Fruit fly (Drosophila melanogaster): ENCODE results near the gene CG9626.

CG9626 gene

DNA sequence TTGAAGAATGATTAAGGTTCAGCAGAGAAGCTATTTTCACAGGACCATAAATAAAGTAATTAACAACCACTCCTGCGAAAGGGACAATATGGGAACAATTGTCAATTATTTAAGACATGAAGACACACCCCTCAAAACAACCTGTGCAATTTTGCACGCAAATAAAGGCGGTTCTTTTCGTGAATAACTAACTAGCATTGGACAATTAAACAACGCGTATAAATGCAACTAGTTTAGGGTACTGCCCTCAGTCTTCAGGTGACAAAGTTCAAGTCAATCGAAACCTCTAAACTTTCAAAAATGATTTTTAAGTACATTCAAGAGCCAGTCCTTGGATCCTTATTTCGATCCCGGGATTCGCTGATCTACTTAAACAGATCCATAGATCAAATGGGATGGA lies 20.7 kb upstream of the CG9626 start, which contains the start of gene Or85a:
Or85a (plus strand) TSS at position 301 of the 400 bp plus-strand sequence.
- TF ChIP-seq rn (GFP tag; IDR thresholded peaks at IDR 0.05), result no peak
- no peak for TF ChIP-seq Pif1B (GFP tag; optimal IDR thresholded peaks at IDR 0.05)
- TF ChIP-seq fd96Ca (GFP tag; IDR thresholded peaks at IDR 0.05), result no peak
- no peak for TF ChIP-seq gl (tag; optimal IDR thresholded peaks at IDR 0.05)
- TF ChIP-seq CG14655 (GFP tag; optimal IDR thresholded peaks at IDR 0.05), result no peak
- no peak for TF ChIP-seq CG15710 (tag; optimal IDR thresholded peaks at IDR 0.05)
- TF ChIP-seq Ets98B (GFP tag; IDR thresholded peaks at IDR 0.05), result no peak
- TF ChIP-seq CG32121 (GFP tag; IDR thresholded peaks at IDR 0.05), result no peak
- no peak for TF ChIP-seq CG9948 (tag; optimal IDR thresholded peaks at IDR 0.05)
- TF ChIP-seq D1 (tag; optimal IDR thresholded peaks at IDR 0.05), result no peak
- TF ChIP-seq CG8159 (tag; optimal IDR thresholded peaks at IDR 0.05), result no peak
- no peak for TF ChIP-seq Snoo (tag; optimal IDR thresholded peaks at IDR 0.05)
- no peak for TF ChIP-seq CG10348 (GFP tag; IDR thresholded peaks at IDR 0.05)
- no peak for TF ChIP-seq EcR (GFP tag; optimal IDR thresholded peaks at IDR 0.05)
- no peak for TF ChIP-seq CG8301 (tag; optimal IDR thresholded peaks at IDR 0.05)
- no peak for TF ChIP-seq CG12605 (GFP tag; IDR thresholded peaks at IDR 0.05)
- no peak for TF ChIP-seq CG13204 (GFP tag; optimal IDR thresholded peaks at IDR 0.05)
- TF ChIP-seq CG4496 (GFP tag; IDR thresholded peaks at IDR 0.05), result no peak
- TF ChIP-seq CG17806 (tag; optimal IDR thresholded peaks at IDR 0.05), result no peak

DNA sequence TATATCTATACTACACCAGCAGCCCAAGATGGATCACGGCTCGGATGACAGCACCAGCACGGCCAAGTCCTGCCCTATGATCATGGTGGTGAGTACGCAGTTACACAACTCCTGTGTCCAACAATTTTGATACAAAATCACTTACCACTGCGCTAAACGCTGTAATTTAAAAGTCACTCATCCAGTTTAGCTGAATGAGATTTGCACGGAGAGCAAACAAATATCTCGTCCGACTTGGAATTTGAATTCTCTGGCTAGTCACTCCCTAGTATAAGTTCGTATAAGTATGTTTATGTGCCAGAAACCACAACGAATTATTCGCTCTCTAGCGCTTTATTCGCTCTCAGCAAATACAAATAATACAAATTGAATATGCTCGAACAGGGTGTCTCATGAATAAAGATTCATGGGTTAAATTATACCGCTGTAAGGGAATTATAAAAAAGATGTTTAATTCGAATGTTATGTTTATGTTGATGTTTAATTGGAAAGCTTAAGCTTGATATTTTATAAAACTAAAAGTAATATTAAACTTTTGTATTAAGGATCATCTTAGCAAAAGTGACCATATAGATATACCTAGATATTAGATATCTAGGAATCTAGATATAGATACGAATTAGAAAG lies 17.0 kb upstream of the CG9626 start:
- TF ChIP-seq CG9948 (tag; optimal IDR thresholded peaks at IDR 0.05), result no peak
- no peak for TF ChIP-seq CG34367 (tag; optimal IDR thresholded peaks at IDR 0.05)
- peak; percentile 60; the same call in 1 of the 2 replicates for TF ChIP-seq Ets98B (GFP tag; IDR thresholded peaks at IDR 0.05)
- 0 out of 3 replicates have a peak, but pooled peaks have one; percentile 21 for TF ChIP-seq CG4496 (GFP tag; IDR thresholded peaks at IDR 0.05)
- TF ChIP-seq CG12605 (GFP tag; IDR thresholded peaks at IDR 0.05), result peak; percentile 65

DNA sequence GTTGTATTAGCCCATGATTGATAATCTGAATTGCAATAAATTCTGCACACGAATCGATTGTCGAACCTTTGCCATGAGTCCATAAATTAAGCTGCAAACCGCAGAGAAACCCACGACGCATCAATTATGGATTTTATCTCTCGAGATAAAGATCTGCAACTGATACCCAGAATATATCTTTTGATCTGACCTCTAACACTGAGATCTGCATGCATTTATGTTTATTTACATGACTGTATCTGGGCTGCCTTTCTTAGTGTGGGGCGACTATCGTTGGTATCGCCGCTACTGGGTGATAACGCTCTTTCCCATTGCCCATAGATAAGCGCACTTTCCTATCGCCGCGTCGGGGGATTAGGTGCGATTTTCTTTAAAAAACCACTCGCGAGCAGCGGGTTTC lies 16.4 kb upstream of the CG9626 start, which contains the start of gene Ctr1B:
Ctr1B (plus strand) TSS at position 398 of the 400 bp plus-strand sequence.
- no peak for TF ChIP-seq rn (GFP tag; IDR thresholded peaks at IDR 0.05)
- TF ChIP-seq D1 (tag; optimal IDR thresholded peaks at IDR 0.05), result no peak

DNA sequence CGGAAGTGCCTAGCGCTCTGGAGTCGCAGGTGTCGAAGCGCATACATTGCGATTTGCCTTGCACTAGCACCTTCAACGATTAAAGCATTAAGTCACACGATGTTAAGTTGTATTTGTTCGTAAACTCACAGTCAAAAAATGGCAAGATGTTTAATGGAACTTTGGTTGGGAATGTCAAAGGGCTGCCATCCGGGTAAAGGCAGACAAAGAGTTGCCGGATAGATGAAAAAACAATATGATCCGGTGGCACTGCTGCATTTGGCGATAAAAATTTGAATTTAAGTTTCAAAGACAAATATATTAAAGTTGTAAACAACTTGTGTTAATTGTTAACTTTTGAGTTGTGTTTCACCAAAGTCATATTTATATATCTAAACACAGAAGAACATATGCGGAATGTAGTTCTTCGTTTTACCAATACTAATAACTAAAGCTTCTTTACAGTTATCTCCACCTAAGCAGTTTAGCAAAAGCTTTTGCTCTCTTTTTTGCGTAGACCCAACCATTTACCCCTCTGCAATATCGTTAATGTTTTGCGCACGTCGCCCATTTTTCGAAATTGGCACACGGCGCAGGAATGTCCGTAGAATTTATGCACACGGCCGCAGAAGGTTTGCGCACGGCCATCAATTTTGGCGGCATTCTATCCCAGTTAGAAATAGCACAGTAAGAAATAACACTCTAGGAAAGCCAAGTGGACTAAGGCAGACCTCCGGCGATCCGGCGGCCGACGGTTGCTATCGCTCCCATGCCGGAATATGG lies 15.7 kb upstream of the CG9626 start, which contains the start of gene Coq2:
Coq2 (minus strand) TSS at position 200 of the 762 bp plus-strand sequence.
- TF ChIP-seq CG4496 (GFP tag; IDR thresholded peaks at IDR 0.05), result no peak
- TF ChIP-seq CG15710 (tag; optimal IDR thresholded peaks at IDR 0.05), result no peak
- TF ChIP-seq CG13204 (GFP tag; optimal IDR thresholded peaks at IDR 0.05), result no peak
- TF ChIP-seq fd96Ca (GFP tag; IDR thresholded peaks at IDR 0.05), result no peak
- TF ChIP-seq CG8301 (tag; optimal IDR thresholded peaks at IDR 0.05), result no peak
- no peak for TF ChIP-seq CG17806 (tag; optimal IDR thresholded peaks at IDR 0.05)
- no peak for TF ChIP-seq CG12605 (GFP tag; IDR thresholded peaks at IDR 0.05)
- TF ChIP-seq D1 (tag; optimal IDR thresholded peaks at IDR 0.05), result no peak
- TF ChIP-seq rn (GFP tag; IDR thresholded peaks at IDR 0.05), result no peak
- TF ChIP-seq CG8159 (tag; optimal IDR thresholded peaks at IDR 0.05), result no peak
- no peak for TF ChIP-seq CG10348 (GFP tag; IDR thresholded peaks at IDR 0.05)
- no peak for TF ChIP-seq CG32121 (GFP tag; IDR thresholded peaks at IDR 0.05)
- TF ChIP-seq Ets98B (GFP tag; IDR thresholded peaks at IDR 0.05), result no peak

DNA sequence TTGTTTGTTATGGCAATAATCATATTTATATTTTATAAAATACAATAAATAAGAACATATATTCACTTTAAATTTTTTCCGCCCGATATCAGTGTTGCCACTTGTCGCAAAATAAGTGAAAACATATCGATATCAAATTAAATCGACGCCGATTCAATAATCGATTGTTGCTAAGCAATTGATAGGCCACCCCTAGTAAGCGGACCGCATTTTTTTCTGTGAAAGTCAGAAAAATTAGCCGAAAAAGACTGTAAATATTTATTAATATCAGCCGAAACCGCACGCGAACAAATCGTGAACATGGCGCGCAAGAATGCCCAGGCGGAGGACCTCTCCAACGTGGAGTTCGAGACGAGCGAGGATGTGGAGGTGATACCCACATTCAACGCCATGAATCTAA lies 12.3 kb upstream of the CG9626 start, which contains the start of gene CG7483:
CG7483 (plus strand) TSS at position 171 of the 400 bp plus-strand sequence.
- TF ChIP-seq Snoo (tag; optimal IDR thresholded peaks at IDR 0.05), result no peak

DNA sequence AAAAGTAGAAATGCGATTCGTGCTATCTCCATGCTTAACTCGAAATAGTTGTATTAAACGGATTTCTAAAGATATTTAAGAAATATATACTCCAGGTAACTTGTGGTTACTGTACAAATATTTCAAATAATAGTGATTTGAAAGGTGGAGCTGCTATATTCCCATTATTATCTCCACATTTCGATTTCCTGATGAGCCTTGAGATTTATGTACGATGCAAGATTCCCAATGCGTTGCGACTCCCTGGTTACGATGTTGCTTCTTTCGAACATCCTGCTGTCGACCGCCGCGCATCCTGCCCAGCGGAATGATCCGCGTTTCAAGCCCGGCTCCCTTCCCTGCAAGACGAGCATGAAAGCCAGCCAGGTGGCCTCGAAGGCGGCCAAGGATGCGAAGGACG lies 11.3 kb upstream of the CG9626 start, which contains the start of the genes CG11694 and CG11698:
CG11694 (minus strand) TSS at position 101 of the 400 bp plus-strand sequence.
CG11698 (plus strand) TSS at position 152 of the 400 bp plus-strand sequence.
- no peak for TF ChIP-seq rn (GFP tag; IDR thresholded peaks at IDR 0.05)
- TF ChIP-seq Pif1A (GFP tag; optimal IDR thresholded peaks at IDR 0.05), result no peak
- TF ChIP-seq CG9948 (tag; optimal IDR thresholded peaks at IDR 0.05), result no peak
- no peak for TF ChIP-seq CG34367 (tag; optimal IDR thresholded peaks at IDR 0.05)
- no peak for TF ChIP-seq CG4496 (GFP tag; IDR thresholded peaks at IDR 0.05)
- TF ChIP-seq Snoo (tag; optimal IDR thresholded peaks at IDR 0.05), result no peak
- no peak for TF ChIP-seq EcR (GFP tag; optimal IDR thresholded peaks at IDR 0.05)
- TF ChIP-seq fd96Ca (GFP tag; IDR thresholded peaks at IDR 0.05), result no peak
- no peak for TF ChIP-seq CG8301 (tag; optimal IDR thresholded peaks at IDR 0.05)
- no peak for TF ChIP-seq gl (tag; optimal IDR thresholded peaks at IDR 0.05)
- TF ChIP-seq D1 (tag; optimal IDR thresholded peaks at IDR 0.05), result no peak
- TF ChIP-seq CG17806 (tag; optimal IDR thresholded peaks at IDR 0.05), result no peak
- TF ChIP-seq CG8159 (tag; optimal IDR thresholded peaks at IDR 0.05), result no peak

Measured in whole organism, pupa.